Worm (Caenorhabditis elegans): ENCODE results near the gene lron-14.

lron-14 gene

DNA sequence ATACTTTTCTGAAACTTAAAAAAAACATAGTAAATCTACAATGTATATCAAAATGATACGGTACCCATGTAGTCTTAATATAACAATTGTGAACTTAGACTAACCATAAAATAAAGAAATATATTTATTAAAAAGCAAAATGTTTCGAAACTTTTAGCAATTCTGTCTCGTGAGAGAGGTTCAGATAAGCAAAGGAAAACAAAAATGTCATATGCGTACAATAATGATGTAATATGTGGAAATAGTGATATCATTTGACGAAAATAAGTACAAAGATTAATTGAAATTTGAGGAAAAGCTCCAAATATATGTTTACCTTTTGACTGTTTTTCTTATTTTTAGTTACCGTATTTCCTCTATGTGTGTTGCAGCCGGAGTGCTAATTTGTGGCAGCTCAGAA is 52.3 kb downstream of the lron-14 start:
- no peak for TF ChIP-seq zag-1 (tag; optimal IDR thresholded peaks at IDR 0.05)
- TF ChIP-seq nhr-25 (tag; optimal IDR thresholded peaks at IDR 0.05): peak; percentile 0
- TF ChIP-seq nhr-129 (tag; optimal IDR thresholded peaks at IDR 0.05): peak; percentile 91

- TF ChIP-seq nhr-25 (tag; optimal IDR thresholded peaks at IDR 0.05) (peak; percentile 58), nhr-129 (tag; optimal IDR thresholded peaks at IDR 0.05) (peak; percentile 73), unc-39 (tag; optimal IDR thresholded peaks at IDR 0.05) (no peak), ztf-4 (tag; optimal IDR thresholded peaks at IDR 0.05) (no peak), mab-5 (tag; optimal IDR thresholded peaks at IDR 0.05) (no peak), dmd-4 (tag; optimal IDR thresholded peaks at IDR 0.05) (no peak), ama-1 (optimal IDR thresholded peaks at IDR 0.05) (peak; percentile 72), unc-55 (GFP tag; optimal IDR thresholded peaks at IDR 0.05) (peak; percentile 44), blmp-1 (tag; optimal IDR thresholded peaks at IDR 0.05; ENCODE audit: insufficient read depth) (peak; percentile 94), nhr-21 (tag; optimal IDR thresholded peaks at IDR 0.05) (peak; percentile 56), R02D3.7 (tag; optimal IDR thresholded peaks at IDR 0.05) (no peak), unc-62 (GFP tag; optimal IDR thresholded peaks at IDR 0.05) (no peak), F13H6.1 (tag; optimal IDR thresholded peaks at IDR 0.05) (peak; percentile 35), sma-9 (GFP tag; optimal IDR thresholded peaks at IDR 0.05) (peak; percentile 15), sma-9 (tag; optimal IDR thresholded peaks at IDR 0.05) (no peak), elt-3 (tag; optimal IDR thresholded peaks at IDR 0.05) (no peak), sma-3 (GFP tag; optimal IDR thresholded peaks at IDR 0.05) (peak; percentile 61), ceh-16 (tag; optimal IDR thresholded peaks at IDR 0.05) (no peak), crh-2 (tag; optimal IDR thresholded peaks at IDR 0.05) (peak; percentile 57), nhr-23 (tag; optimal IDR thresholded peaks at IDR 0.05) (no peak), lsy-2 (tag; optimal IDR thresholded peaks at IDR 0.05) (peak; percentile 14 to 40), gmeb-1 (tag; optimal IDR thresholded peaks at IDR 0.05) (peak; percentile 28), elt-1 (tag; optimal IDR thresholded peaks at IDR 0.05) (no peak), aly-2 (tag; optimal IDR thresholded peaks at IDR 0.05) (no peak), sem-4 (tag; optimal IDR thresholded peaks at IDR 0.05) (no peak), fos-1 (tag; optimal IDR thresholded peaks at IDR 0.05) (peak; percentile 41), zag-1 (tag; optimal IDR thresholded peaks at IDR 0.05) (no peak), nhr-237 (tag; optimal IDR thresholded peaks at IDR 0.05) (no peak), snpc-4 (tag; optimal IDR thresholded peaks at IDR 0.05) (peak; percentile 67), C34F6.9 (tag; optimal IDR thresholded peaks at IDR 0.05) (peak; percentile 32), lin-13 (GFP tag; optimal IDR thresholded peaks at IDR 0.05) (peak; percentile 11)
Observed at ce11 chrIV:9513360-9513777, 53.0 kb downstream of the lron-14 start.

DNA sequence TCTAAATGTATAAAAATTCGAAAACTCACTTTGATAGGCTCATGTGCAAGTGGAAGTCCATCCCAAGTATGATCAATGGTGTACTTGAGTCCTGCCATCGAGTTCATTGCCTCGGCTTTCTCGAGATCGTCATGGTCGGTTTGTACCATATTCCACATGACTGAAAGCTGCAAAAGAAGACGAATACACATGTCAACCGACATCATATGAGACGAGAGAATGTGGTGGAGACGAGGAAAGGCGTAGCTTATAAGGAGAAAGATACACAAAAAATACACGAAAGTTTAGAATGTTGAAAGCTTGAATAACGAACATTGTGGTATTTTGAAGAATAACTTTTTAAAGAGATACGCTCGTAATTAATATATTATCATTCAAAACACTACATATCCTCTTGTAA is 53.6 kb downstream of the lron-14 start, which contains the start of gene C33A12.3:
TSS of gene C33A12.3 (minus strand) at position 167 of the 400 bp plus-strand sequence.
- TF ChIP-seq ZK546.5 (tag; optimal IDR thresholded peaks at IDR 0.05) (no peak), crh-2 (tag; optimal IDR thresholded peaks at IDR 0.05) (no peak), lin-11 (tag; optimal IDR thresholded peaks at IDR 0.05) (no peak), unc-62 (GFP tag; optimal IDR thresholded peaks at IDR 0.05) (no peak), nhr-129 (tag; optimal IDR thresholded peaks at IDR 0.05) (peak; percentile 13), R02D3.7 (tag; optimal IDR thresholded peaks at IDR 0.05) (no peak), nhr-12 (tag; optimal IDR thresholded peaks at IDR 0.05) (no peak)

- no peak for TF ChIP-seq aly-2 (tag; optimal IDR thresholded peaks at IDR 0.05)
- peak; percentile 18 for TF ChIP-seq sma-9 (GFP tag; optimal IDR thresholded peaks at IDR 0.05)
- no peak for TF ChIP-seq sma-9 (tag; optimal IDR thresholded peaks at IDR 0.05)
Observed at ce11 chrIV:9511640-9512039, 54.8 kb downstream of the lron-14 start.

- TF ChIP-seq ama-1 (optimal IDR thresholded peaks at IDR 0.05) (peak; percentile 91), fos-1 (tag; optimal IDR thresholded peaks at IDR 0.05) (peak; percentile 25), Y55F3AM.14 (GFP tag; optimal IDR thresholded peaks at IDR 0.05) (peak; percentile 35), nhr-25 (tag; optimal IDR thresholded peaks at IDR 0.05) (peak; percentile 81), sma-9 (GFP tag; optimal IDR thresholded peaks at IDR 0.05) (peak; percentile 87), sma-9 (tag; optimal IDR thresholded peaks at IDR 0.05) (no peak), nhr-23 (tag; optimal IDR thresholded peaks at IDR 0.05) (no peak), ztf-11 (tag; optimal IDR thresholded peaks at IDR 0.05) (peak; percentile 18), zag-1 (tag; optimal IDR thresholded peaks at IDR 0.05) (peak; percentile 47), blmp-1 (tag; optimal IDR thresholded peaks at IDR 0.05; ENCODE audit: insufficient read depth) (peak; percentile 33), unc-39 (tag; optimal IDR thresholded peaks at IDR 0.05) (no peak), nhr-21 (tag; optimal IDR thresholded peaks at IDR 0.05) (peak; percentile 86), ZK546.5 (tag; optimal IDR thresholded peaks at IDR 0.05) (peak; percentile 18), ztf-1 (GFP tag; conservative IDR thresholded peaks at IDR 0.05) (no peak), alr-1 (tag; optimal IDR thresholded peaks at IDR 0.05) (no peak), snpc-4 (tag; optimal IDR thresholded peaks at IDR 0.05) (peak; percentile 99), peb-1 (tag; optimal IDR thresholded peaks at IDR 0.05) (peak; percentile 34), nhr-10 (tag; optimal IDR thresholded peaks at IDR 0.05) (no peak), nhr-6 (tag; optimal IDR thresholded peaks at IDR 0.05) (peak; percentile 44), mdl-1 (tag; optimal IDR thresholded peaks at IDR 0.05) (peak; percentile 60 to 68), nhr-77 (tag; optimal IDR thresholded peaks at IDR 0.05) (peak; percentile 1), dmd-4 (tag; optimal IDR thresholded peaks at IDR 0.05) (no peak), lin-39 (tag; optimal IDR thresholded peaks at IDR 0.05) (no peak), F13H6.1 (tag; optimal IDR thresholded peaks at IDR 0.05) (peak; percentile 74), ceh-82 (tag; optimal IDR thresholded peaks at IDR 0.05) (no peak)
Observed at ce11 chrIV:9511221-9511638, 55.2 kb downstream of the lron-14 start.

Measured in whole organism, L2 larva.